Worm (Caenorhabditis elegans): ENCODE measurements around the gene R10E4.6.

R10E4.6 gene

DNA sequence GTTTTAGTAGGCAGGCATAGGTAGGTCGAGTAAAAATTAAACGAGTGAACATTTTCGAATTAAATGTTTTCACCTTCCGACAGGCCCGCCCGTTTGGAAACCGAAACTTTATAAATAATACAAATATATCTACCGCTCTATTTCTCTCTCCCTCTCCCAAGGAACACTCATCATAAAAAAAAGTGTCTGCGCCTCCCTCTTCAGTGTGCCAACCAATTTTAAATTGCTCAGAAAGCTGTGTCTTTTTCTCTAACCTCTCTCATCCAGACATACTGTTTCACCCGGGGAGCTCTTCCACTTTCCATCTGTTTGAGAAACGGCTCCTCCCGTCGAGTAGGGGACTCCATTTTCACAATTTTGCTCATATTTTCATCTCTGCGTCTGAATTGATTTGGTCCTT is 29.9 kb downstream of the R10E4.6 start (continued):
- no peak for TF ChIP-seq ztf-11 (tag; optimal IDR thresholded peaks at IDR 0.05)
- TF ChIP-seq jun-1 (tag; optimal IDR thresholded peaks at IDR 0.05) = no peak
- no peak for TF ChIP-seq fos-1 (tag; optimal IDR thresholded peaks at IDR 0.05)
- no peak for TF ChIP-seq ztf-4 (tag; optimal IDR thresholded peaks at IDR 0.05)
- TF ChIP-seq skn-1 (tag; optimal IDR thresholded peaks at IDR 0.05) = no peak
- TF ChIP-seq elt-1 (tag; optimal IDR thresholded peaks at IDR 0.05) = no peak
- TF ChIP-seq nhr-237 (tag; optimal IDR thresholded peaks at IDR 0.05) = no peak

DNA sequence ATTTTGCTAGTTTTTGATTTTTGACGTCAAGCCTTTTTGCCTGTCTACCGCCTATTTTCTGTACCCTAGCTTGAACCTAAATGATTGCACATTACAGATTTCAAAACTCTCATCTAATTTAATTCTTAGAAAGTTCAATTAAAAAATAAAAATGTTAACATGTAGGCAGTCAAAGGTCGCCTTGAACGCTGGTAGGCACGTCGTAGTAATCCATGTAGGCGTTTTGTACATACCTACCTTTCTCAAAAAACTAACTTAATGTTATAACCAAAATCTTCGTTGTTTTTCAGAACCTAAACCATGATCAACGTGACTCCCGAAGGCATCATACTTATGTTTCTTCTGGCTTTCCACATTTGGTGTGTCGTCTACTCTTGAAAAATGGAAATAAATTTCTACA is 30.7 kb downstream of the R10E4.6 start, which contains the start of gene H38K22.9:
Gene H38K22.9, plus strand, starts transcription at position 301 of the 400 bp plus-strand sequence.
- TF ChIP-seq nhr-23 (tag; optimal IDR thresholded peaks at IDR 0.05) (peak; percentile 20), nfya-1 (tag; optimal IDR thresholded peaks at IDR 0.05; ENCODE audit: insufficient read depth) (no peak), fos-1 (tag; optimal IDR thresholded peaks at IDR 0.05) (no peak), eor-1 (tag; optimal IDR thresholded peaks at IDR 0.05) (no peak), nhr-43 (tag; optimal IDR thresholded peaks at IDR 0.05; ENCODE audit: poor library complexity, severe bottlenecking) (peak; percentile 43), ceh-82 (tag; optimal IDR thresholded peaks at IDR 0.05) (no peak), ama-1 (optimal IDR thresholded peaks at IDR 0.05) (no peak), snpc-4 (tag; optimal IDR thresholded peaks at IDR 0.05) (no peak), nhr-77 (tag; optimal IDR thresholded peaks at IDR 0.05) (no peak), elt-3 (tag; optimal IDR thresholded peaks at IDR 0.05) (no peak), fkh-10 (GFP tag; optimal IDR thresholded peaks at IDR 0.05) (no peak), nhr-76 (tag; optimal IDR thresholded peaks at IDR 0.05) (no peak), unc-39 (tag; optimal IDR thresholded peaks at IDR 0.05) (no peak), nhr-11 (tag; optimal IDR thresholded peaks at IDR 0.05) (no peak)

DNA sequence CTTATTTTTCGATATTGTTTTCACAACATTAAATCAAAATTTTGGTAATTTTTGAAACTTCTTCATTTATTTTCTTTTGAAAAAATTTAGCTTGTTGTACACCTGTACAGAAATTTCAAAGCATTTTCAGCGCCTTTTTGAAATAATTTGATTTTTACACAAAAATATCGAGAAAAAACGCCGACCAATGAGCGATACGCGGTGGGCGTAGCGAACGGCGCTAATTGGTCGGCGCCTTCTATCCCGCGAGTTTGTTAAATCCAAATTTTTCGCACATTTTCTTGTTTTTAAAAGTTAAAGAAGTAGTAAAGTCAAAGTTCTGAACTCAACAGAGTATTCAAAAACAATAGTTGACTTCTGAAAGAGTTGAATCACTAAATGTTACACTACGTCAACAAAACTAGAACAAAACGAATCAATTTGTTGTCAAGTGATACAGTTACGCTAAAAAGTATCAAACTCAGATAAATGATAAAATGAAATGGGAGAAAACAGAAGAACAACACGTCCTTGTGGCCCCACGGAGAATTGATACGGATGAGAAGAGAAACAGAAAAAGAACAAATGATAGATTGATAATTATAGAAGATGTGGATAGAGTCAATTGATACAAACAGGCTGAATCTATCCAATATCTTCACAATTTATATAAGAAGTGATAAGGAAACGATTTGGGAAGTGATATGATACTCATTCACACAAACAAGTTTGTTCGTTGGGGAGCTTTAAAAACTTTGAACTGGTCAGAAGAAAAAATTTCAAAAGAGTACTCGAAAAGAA is 35.2 kb downstream of the R10E4.6 start:
- no peak for TF ChIP-seq eor-1 (tag; optimal IDR thresholded peaks at IDR 0.05)
- TF ChIP-seq nhr-67 (tag; optimal IDR thresholded peaks at IDR 0.05) = no peak
- peak in 2 of 3 experiments; percentile 13 to 98 for TF ChIP-seq elt-3 (tag; optimal IDR thresholded peaks at IDR 0.05)
- TF ChIP-seq nhr-43 (tag; optimal IDR thresholded peaks at IDR 0.05; ENCODE audit: poor library complexity, severe bottlenecking) = peak; percentile 44
- TF ChIP-seq ztf-11 (tag; optimal IDR thresholded peaks at IDR 0.05) = no peak
- no peak for TF ChIP-seq nhr-28 (tag; optimal IDR thresholded peaks at IDR 0.05)
- peak; percentile 77 for TF ChIP-seq nhr-23 (tag; optimal IDR thresholded peaks at IDR 0.05)
- TF ChIP-seq ceh-82 (tag; optimal IDR thresholded peaks at IDR 0.05) = no peak
- TF ChIP-seq nfya-1 (tag; optimal IDR thresholded peaks at IDR 0.05; ENCODE audit: insufficient read depth) = peak; percentile 90

DNA sequence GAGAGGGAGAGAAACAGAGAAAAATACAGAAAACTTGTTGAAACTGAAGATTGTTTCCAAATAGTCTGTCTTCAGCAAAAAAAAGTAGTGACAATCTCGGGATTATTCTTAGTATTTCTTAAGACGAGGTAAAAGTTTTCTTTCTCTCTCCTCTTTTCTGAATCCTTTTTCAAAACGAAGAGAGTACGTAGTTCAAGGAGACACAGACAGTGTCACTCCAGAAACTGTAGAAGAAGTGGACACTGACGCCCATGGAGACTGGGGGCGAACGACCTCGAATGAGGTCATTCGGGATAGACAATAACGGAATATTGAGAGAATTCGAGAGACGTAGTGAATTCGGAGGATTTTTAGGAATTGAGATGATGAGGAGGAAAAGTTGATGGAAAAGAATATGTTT is 37.8 kb downstream of the R10E4.6 start, which contains the start of gene gly-6:
Gene gly-6, minus strand, starts transcription at position 245 of the 400 bp plus-strand sequence.
- TF ChIP-seq nhr-25 (tag; optimal IDR thresholded peaks at IDR 0.05) (peak; percentile 66), ceh-16 (tag; optimal IDR thresholded peaks at IDR 0.05) (no peak), nhr-43 (tag; optimal IDR thresholded peaks at IDR 0.05; ENCODE audit: poor library complexity, severe bottlenecking) (no peak), fos-1 (tag; optimal IDR thresholded peaks at IDR 0.05) (no peak), ZK546.5 (tag; optimal IDR thresholded peaks at IDR 0.05) (no peak), pha-4 (tag; optimal IDR thresholded peaks at IDR 0.05) (no peak), nhr-23 (tag; optimal IDR thresholded peaks at IDR 0.05) (peak; percentile 76), ztf-4 (tag; optimal IDR thresholded peaks at IDR 0.05) (no peak), nhr-77 (tag; optimal IDR thresholded peaks at IDR 0.05) (no peak), nfya-1 (tag; optimal IDR thresholded peaks at IDR 0.05; ENCODE audit: insufficient read depth) (no peak), elt-3 (tag; optimal IDR thresholded peaks at IDR 0.05) (no peak)

DNA sequence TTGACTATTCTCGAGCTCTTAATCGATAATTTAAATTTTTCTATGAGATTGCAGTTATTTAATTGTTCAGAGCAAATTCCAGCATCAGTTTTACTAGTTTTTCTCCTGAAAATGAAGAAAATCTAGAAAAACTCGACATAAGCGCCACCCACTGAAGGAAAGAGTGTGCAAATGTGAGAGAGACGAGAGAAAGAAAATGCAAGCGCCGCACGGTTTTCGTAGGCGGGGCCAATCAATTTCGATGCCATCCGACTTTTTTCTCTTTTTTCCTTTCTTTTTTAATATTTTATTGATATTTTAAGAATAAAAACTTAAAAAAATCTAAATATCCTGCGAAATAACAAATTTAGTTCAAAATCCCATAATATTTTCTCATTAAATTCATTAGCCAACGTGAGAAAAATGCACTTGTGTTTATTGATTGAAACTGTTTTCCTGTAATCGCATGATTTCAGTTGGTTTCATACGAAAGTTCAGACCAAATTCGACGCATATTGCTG is 39.4 kb downstream of the R10E4.6 start, which contains the start of gene cdk-12:
Gene cdk-12, plus strand, starts transcription at position 450 of the 500 bp plus-strand sequence.
- TF ChIP-seq nhr-12 (tag; optimal IDR thresholded peaks at IDR 0.05) (no peak), nhr-76 (tag; optimal IDR thresholded peaks at IDR 0.05) (no peak), daf-12 (tag; optimal IDR thresholded peaks at IDR 0.05) (no peak), unc-62 (GFP tag; optimal IDR thresholded peaks at IDR 0.05) (no peak), nhr-11 (tag; optimal IDR thresholded peaks at IDR 0.05) (no peak), nfya-1 (tag; optimal IDR thresholded peaks at IDR 0.05; ENCODE audit: insufficient read depth) (peak; percentile 81), nhr-67 (tag; optimal IDR thresholded peaks at IDR 0.05) (no peak), jun-1 (tag; optimal IDR thresholded peaks at IDR 0.05) (no peak), nhr-43 (tag; optimal IDR thresholded peaks at IDR 0.05; ENCODE audit: poor library complexity, severe bottlenecking) (no peak), mml-1 (tag; optimal IDR thresholded peaks at IDR 0.05) (no peak), mdl-1 (tag; optimal IDR thresholded peaks at IDR 0.05) (no peak), egl-27 (tag; optimal IDR thresholded peaks at IDR 0.05) (no peak), lin-39 (tag; optimal IDR thresholded peaks at IDR 0.05) (peak; percentile 35), elt-2 (tag; optimal IDR thresholded peaks at IDR 0.05) (peak; percentile 4), ceh-16 (tag; optimal IDR thresholded peaks at IDR 0.05) (no peak), nhr-77 (tag; optimal IDR thresholded peaks at IDR 0.05) (no peak), unc-39 (tag; optimal IDR thresholded peaks at IDR 0.05) (no peak), R02D3.7 (tag; optimal IDR thresholded peaks at IDR 0.05) (no peak), ceh-28 (tag; optimal IDR thresholded peaks at IDR 0.05) (peak; percentile 22), skn-1 (tag; optimal IDR thresholded peaks at IDR 0.05) (no peak), lin-15B (tag; optimal IDR thresholded peaks at IDR 0.05) (peak; percentile 36), snpc-4 (tag; optimal IDR thresholded peaks at IDR 0.05) (peak; percentile 63), ama-1 (optimal IDR thresholded peaks at IDR 0.05) (no peak), hmg-11 (tag; optimal IDR thresholded peaks at IDR 0.05) (peak; percentile 34), eor-1 (tag; optimal IDR thresholded peaks at IDR 0.05) (no peak), nhr-237 (tag; optimal IDR thresholded peaks at IDR 0.05) (no peak), pha-4 (tag; optimal IDR thresholded peaks at IDR 0.05) (peak; percentile 49), ceh-82 (tag; optimal IDR thresholded peaks at IDR 0.05) (no peak), ztf-11 (tag; optimal IDR thresholded peaks at IDR 0.05) (no peak), nhr-28 (tag; optimal IDR thresholded peaks at IDR 0.05) (no peak), nhr-23 (tag; optimal IDR thresholded peaks at IDR 0.05) (peak; percentile 16)
